Worm (Caenorhabditis elegans) whole organism, L1 larva: ENCODE measurements around the gene crn-7.

Experiments
- alr-1 ChIP-seq: fragments of 200-800 bp; sonication (Bioruptor generic); optimal IDR thresholded peaks from 2 replicates; lab custom pipeline; 2018; ENCODE audit warnings: borderline replicate concordance, mild to moderate bottlenecking, missing genetic modification characterization, missing compliant biosample characterization
- aly-2 ChIP-seq: fragments of 150-350 bp; optimal IDR thresholded peaks from 2 replicates; lab custom pipeline; 2014; ENCODE audit warnings: missing biosample characterization, missing genetic modification characterization
- blmp-1 ChIP-seq: fragments of 150-350 bp; optimal IDR thresholded peaks from 2 replicates; lab custom pipeline; 2014; ENCODE audit warnings: missing biosample characterization, missing genetic modification characterization
- dsc-1 ChIP-seq: sonication (generic microtip); optimal IDR thresholded peaks from 2 replicates; lab custom pipeline; 2016; ENCODE audit warnings: mild to moderate bottlenecking, missing genetic modification characterization, missing compliant biosample characterization
- efl-1 ChIP-seq, 4 experiments: fragments of 150-350 bp; optimal IDR thresholded peaks in 3 of 4; peaks in 1 of 4; 1 replicate in 1 of 4; 2 replicates in 3 of 4; lab custom pipeline; 2014; ENCODE audit warnings: missing biosample characterization in 2 of 4, missing genetic modification characterization in 2 of 4, missing genetic modification reagents in 2 of 4
- egl-13 ChIP-seq: sonication (generic microtip); optimal IDR thresholded peaks from 2 replicates; lab custom pipeline; 2016; ENCODE audit warnings: missing genotype, missing genetic modification reagents, missing genetic modification characterization, missing compliant biosample characterization
- egl-27 ChIP-seq, 2 experiments: fragments of 150-350 bp in 1 of 2; sonication (generic microtip); optimal IDR thresholded peaks; 3 replicates each; lab custom pipeline; 2017 to 2018; ENCODE audit warnings: missing biosample characterization in 2 of 2, missing genetic modification characterization in 2 of 2, missing genetic modification reagents in 2 of 2
- elt-2 ChIP-seq: sonication (generic microtip); optimal IDR thresholded peaks from 2 replicates; lab custom pipeline; 2016; ENCODE audit warnings: missing genetic modification characterization, mild to moderate bottlenecking, inconsistent platforms, missing compliant biosample characterization, missing genetic modification reagents
- elt-3 ChIP-seq, 6 experiments: fragments of 150-350 bp in 1 of 6; sonication (generic microtip); optimal IDR thresholded peaks; 2 replicates each; lab custom pipeline; 2017 to 2018; ENCODE audit warnings: missing biosample characterization in 6 of 6, missing genetic modification characterization in 6 of 6, inconsistent platforms in 1 of 6
- ets-5 ChIP-seq: fragments of 200-800 bp; sonication (Bioruptor generic); IDR thresholded peaks from 2 replicates; pipeline ENCODE4 v1.3.6; 2022; ENCODE audit warnings: missing genetic modification characterization, missing compliant biosample characterization
- hlh-4 ChIP-seq: sonication (generic microtip); optimal IDR thresholded peaks from 2 replicates; lab custom pipeline; 2016; ENCODE audit warnings: mild to moderate bottlenecking, missing genetic modification characterization, missing compliant biosample characterization
- jun-1 ChIP-seq: fragments of 150-350 bp; optimal IDR thresholded peaks from 2 replicates; lab custom pipeline; 2014; ENCODE audit warnings: missing biosample characterization, missing genetic modification reagents, missing genetic modification characterization
- lin-14 ChIP-seq: fragments of 200-800 bp; sonication (Bioruptor generic); optimal IDR thresholded peaks from 2 replicates; lab custom pipeline; 2018; ENCODE audit warnings: mild to moderate bottlenecking, missing genetic modification characterization, moderate library complexity, missing compliant biosample characterization
- lin-35 ChIP-seq, 2 experiments: fragments of 150-350 bp; optimal IDR thresholded peaks; 2 replicates each; lab custom pipeline; 2014; ENCODE audit warnings: missing biosample characterization in 2 of 2, missing genetic modification characterization in 2 of 2, missing genetic modification reagents in 2 of 2
- lin-39 ChIP-seq: fragments of 150-350 bp; optimal IDR thresholded peaks from 2 replicates; lab custom pipeline; 2014; ENCODE audit warnings: missing biosample characterization, missing genetic modification reagents, missing genetic modification characterization
- lsy-2 ChIP-seq, 2 experiments: fragments of 150-350 bp; optimal IDR thresholded peaks; 2 replicates each; lab custom pipeline; 2014; ENCODE audit warnings: missing biosample characterization in 2 of 2, missing genetic modification characterization in 2 of 2
- mep-1 ChIP-seq: fragments of 150-350 bp; optimal IDR thresholded peaks from 2 replicates; lab custom pipeline; 2014; ENCODE audit warnings: missing biosample characterization, missing genetic modification characterization
- nhr-19 ChIP-seq: fragments of 200-800 bp; sonication (Bioruptor generic); conservative IDR thresholded peaks from 2 replicates; pipeline ENCODE4 v1.3.6; 2022; ENCODE audit warnings: missing genetic modification characterization, missing compliant biosample characterization
- nhr-47 ChIP-seq: sonication (generic microtip); optimal IDR thresholded peaks from 2 replicates; lab custom pipeline; 2016; ENCODE audit warnings: mild to moderate bottlenecking, missing genetic modification characterization, moderate library complexity, missing compliant biosample characterization
- nhr-71 ChIP-seq: sonication (generic microtip); optimal IDR thresholded peaks from 2 replicates; lab custom pipeline; 2016; ENCODE audit warnings: mild to moderate bottlenecking, missing genetic modification characterization, moderate library complexity, missing compliant biosample characterization
- nhr-90 ChIP-seq: sonication (generic microtip); optimal IDR thresholded peaks from 2 replicates; lab custom pipeline; 2016; ENCODE audit warnings: mild to moderate bottlenecking, missing genetic modification characterization, missing compliant biosample characterization; ENCODE audit not compliant: poor library complexity
- pqm-1 ChIP-seq: sonication (generic microtip); optimal IDR thresholded peaks from 3 replicates; lab custom pipeline; 2017; ENCODE audit warnings: missing biosample characterization, missing genetic modification characterization
- sox-4 ChIP-seq: sonication (generic microtip); optimal IDR thresholded peaks from 2 replicates; lab custom pipeline; 2016; ENCODE audit warnings: missing genetic modification characterization, missing compliant biosample characterization
- sup-37 ChIP-seq: fragments of 200-800 bp; sonication (Bioruptor generic); optimal IDR thresholded peaks from 2 replicates; lab custom pipeline; 2018; ENCODE audit warnings: mild to moderate bottlenecking, missing genetic modification characterization, missing compliant biosample characterization
- tlp-1 ChIP-seq: fragments of 150-350 bp; optimal IDR thresholded peaks from 2 replicates; lab custom pipeline; 2014; ENCODE audit warnings: missing biosample characterization, missing genetic modification characterization
- unc-62 ChIP-seq: fragments of 150-350 bp; optimal IDR thresholded peaks from 2 replicates; lab custom pipeline; 2014; ENCODE audit warnings: missing biosample characterization, missing genetic modification reagents, missing genetic modification characterization
- unc-86 ChIP-seq: sonication (generic microtip); optimal IDR thresholded peaks from 2 replicates; lab custom pipeline; 2016; ENCODE audit warnings: missing genetic modification characterization, missing compliant biosample characterization
- ztf-4 ChIP-seq: fragments of 150-350 bp; optimal IDR thresholded peaks from 2 replicates; lab custom pipeline; 2014; ENCODE audit warnings: missing biosample characterization, missing genetic modification characterization

The crn-7 gene

ce11 chrIII:8291268-8292032 is 23.1 kb downstream of the crn-7 start:
- TF ChIP-seq unc-62 (GFP tag; lab: Kevin White, UChicago), result no peak
- TF ChIP-seq jun-1 (tag; lab: Kevin White, UChicago), result peak; percentile 23
- TF ChIP-seq elt-3 (tag; optimal IDR thresholded peaks at IDR 0.05; lab: Kevin White, UChicago), result peak in 1 of 6 experiments; percentile 33
- peak; percentile 83 for TF ChIP-seq pqm-1 (tag; lab: Kevin White, UChicago)
- peak in 1 of 2 experiments; percentile 29 for TF ChIP-seq lin-35 (GFP tag; optimal IDR thresholded peaks at IDR 0.05; lab: Kevin White, UChicago)
- TF ChIP-seq nhr-71, result no peak
- peak; percentile 23 for TF ChIP-seq mep-1
- no peak for TF ChIP-seq aly-2
- peak; percentile 65 for TF ChIP-seq tlp-1 (tag; lab: Kevin White, UChicago)
- peak; percentile 12 for TF ChIP-seq lin-14
- TF ChIP-seq hlh-4 (tag; lab: Kevin White, UChicago), result no peak
- peak; percentile 85 for TF ChIP-seq elt-2 (tag; lab: Kevin White, UChicago)
- no peak for TF ChIP-seq efl-1 (optimal IDR thresholded peaks at IDR 0.05; lab: Kevin White, UChicago)
- TF ChIP-seq efl-1 (GFP tag; optimal IDR thresholded peaks at IDR 0.05 in 1 of 2; lab: Kevin White, UChicago), result peak in 1 of 2 experiments; percentile 41
- TF ChIP-seq lsy-2 (tag; optimal IDR thresholded peaks at IDR 0.05; lab: Kevin White, UChicago), result peak in 1 of 2 experiments; percentile 7
- no peak for TF ChIP-seq nhr-90 (tag; lab: Kevin White, UChicago)
- TF ChIP-seq blmp-1, result peak; percentile 84

- TF ChIP-seq efl-1 (optimal IDR thresholded peaks at IDR 0.05; lab: Kevin White, UChicago) (no peak), efl-1 (GFP tag; optimal IDR thresholded peaks at IDR 0.05 in 1 of 2; lab: Kevin White, UChicago) (no peak), blmp-1 (peak; percentile 84), unc-86 (tag; lab: Kevin White, UChicago) (no peak), ztf-4 (tag; lab: Kevin White, UChicago) (no peak)
These were observed 24.9 kb downstream of the crn-7 start for ce11 chrIII:8293260-8293659.

DNA sequence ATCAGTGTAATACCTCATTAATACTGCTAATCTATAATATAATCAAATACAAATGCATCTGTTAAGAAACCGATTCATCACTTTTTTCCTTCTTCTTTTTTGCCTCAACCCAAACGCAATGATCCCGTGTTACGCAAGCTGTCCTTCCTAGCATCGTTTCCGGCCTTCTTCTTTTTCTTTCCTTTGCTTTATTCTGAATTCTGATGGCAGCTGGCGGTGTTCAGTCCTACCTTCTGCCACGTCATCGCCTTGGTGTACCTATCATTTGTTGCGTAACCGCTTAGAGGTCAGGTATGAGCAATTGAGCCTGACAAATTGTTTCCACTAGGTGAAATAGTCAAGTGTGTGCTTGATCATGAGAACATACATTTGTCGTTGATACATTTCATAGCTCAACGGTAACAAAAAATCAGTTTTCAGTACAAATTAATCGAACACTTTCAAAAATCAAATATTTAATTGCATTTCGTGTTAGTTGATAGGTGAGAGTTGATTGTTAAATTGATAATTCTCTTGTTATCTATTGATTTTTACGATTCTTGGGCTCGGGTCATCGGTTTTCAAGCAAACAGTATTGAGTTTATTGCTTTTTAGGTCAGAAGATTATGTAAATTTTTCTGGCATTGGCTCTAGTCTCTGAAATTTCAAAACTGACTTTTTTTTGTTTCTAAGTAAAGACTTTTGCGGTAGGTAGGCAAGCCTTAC is 30.0 kb downstream of the crn-7 start:
- peak; percentile 8 for TF ChIP-seq elt-2 (tag; lab: Kevin White, UChicago)
- no peak for TF ChIP-seq nhr-19 (GFP tag; lab: Robert Waterston, UW)
- TF ChIP-seq, all 84 proteins: peak for 1

DNA sequence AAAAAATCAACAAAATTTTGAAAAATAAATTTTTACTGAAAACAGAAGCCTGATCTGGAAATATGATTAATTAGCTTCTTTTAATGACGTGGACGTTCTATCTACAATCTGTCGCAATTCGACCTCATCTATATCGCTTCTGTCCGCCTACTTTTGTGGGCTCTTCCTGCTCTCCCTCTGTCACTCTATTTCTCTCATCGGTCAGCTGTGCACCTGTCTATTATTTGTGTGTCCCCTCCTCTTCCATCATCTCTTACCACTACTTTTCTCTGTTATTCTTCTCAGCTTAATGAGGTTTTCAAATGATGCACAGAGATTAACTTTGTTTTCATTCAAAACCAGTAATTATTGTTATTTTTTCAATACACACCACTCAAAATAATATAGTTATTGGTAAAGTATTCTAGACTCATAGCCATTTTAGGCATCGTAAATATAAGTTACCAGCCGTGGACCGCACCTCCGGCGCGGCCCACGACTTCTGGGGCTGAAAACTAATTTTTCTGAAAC is 30.8 kb downstream of the crn-7 start:
- TF ChIP-seq alr-1 (tag; lab: Kevin White, UChicago) (no peak), lin-35 (GFP tag; optimal IDR thresholded peaks at IDR 0.05; lab: Kevin White, UChicago) (no peak), dsc-1 (tag; lab: Kevin White, UChicago) (peak; percentile 36), egl-13 (tag; lab: Kevin White, UChicago) (no peak)

DNA sequence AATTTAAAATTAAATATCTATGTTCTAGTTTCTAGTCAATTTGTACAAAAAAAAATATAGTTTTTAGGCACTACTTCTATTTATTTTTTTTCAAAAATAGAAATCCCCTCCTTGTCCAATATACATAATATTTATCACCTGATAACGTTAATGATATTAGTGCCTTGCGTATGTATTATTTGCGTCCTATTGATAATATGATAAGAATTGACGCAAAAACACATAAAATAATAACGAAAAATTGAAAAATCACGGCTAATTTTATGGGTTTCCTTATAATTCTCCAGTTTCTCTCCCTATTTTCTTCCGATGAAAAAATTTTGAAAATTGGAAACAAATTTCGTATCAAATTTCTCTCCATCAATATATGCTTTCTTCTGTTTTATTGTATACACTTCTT is 31.4 kb downstream of the crn-7 start:
- no peak for TF ChIP-seq efl-1 (optimal IDR thresholded peaks at IDR 0.05; lab: Kevin White, UChicago)
- TF ChIP-seq efl-1 (GFP tag; optimal IDR thresholded peaks at IDR 0.05 in 1 of 2; lab: Kevin White, UChicago), result peak in 1 of 2 experiments; percentile 72
- no peak for TF ChIP-seq jun-1 (tag; lab: Kevin White, UChicago)
- no peak for TF ChIP-seq lin-39
- no peak for TF ChIP-seq ets-5
- no peak for TF ChIP-seq ztf-4 (tag; lab: Kevin White, UChicago)
- no peak for TF ChIP-seq sup-37 (GFP tag; lab: Kevin White, UChicago)
- no peak for TF ChIP-seq egl-27 (tag; optimal IDR thresholded peaks at IDR 0.05; lab: Kevin White, UChicago)
- no peak for TF ChIP-seq sox-4
- TF ChIP-seq elt-2 (tag; lab: Kevin White, UChicago), result peak; percentile 68
- peak; percentile 8 for TF ChIP-seq lin-14
- TF ChIP-seq nhr-47 (tag; lab: Kevin White, UChicago), result no peak
- TF ChIP-seq, all 84 proteins: peak for 3
